Fruit fly (Drosophila melanogaster) whole organism, adult: ENCODE measurements around the gene Lcp65Ab2.

Source experiments
- CG7045 ChIP-seq: fragments of 200-800 bp; sonication (Bioruptor generic); optimal IDR thresholded peaks from 2 replicates; lab custom pipeline; 2017; ENCODE audit warnings: missing biosample characterization, mild to moderate bottlenecking, missing genetic modification characterization
- cic ChIP-seq: fragments of 200-800 bp; sonication (Bioruptor generic); optimal IDR thresholded peaks from 2 replicates; lab custom pipeline; 2017; ENCODE audit warnings: missing biosample characterization, mild to moderate bottlenecking, missing genetic modification characterization, moderate library complexity

- TF ChIP-seq CG7045 (GFP tag; lab: Kevin White, UChicago), result peak; percentile 20
- no peak for TF ChIP-seq cic
Observed at dm6 chr3L:6124616-6125408, 21.7 kb upstream of the Lcp65Ab2 start.
